Worm (Caenorhabditis elegans) whole organism, L3 larva: ENCODE measurements around the gene Y43F8A.2.

ENCODE experiments used
- R02D3.7 ChIP-seq: fragments of 150-350 bp; optimal IDR thresholded peaks from 2 replicates; lab custom pipeline; 2014; ENCODE audit warnings: missing biosample characterization, missing genetic modification characterization
- ZK546.5 ChIP-seq: sonication (generic microtip); optimal IDR thresholded peaks from 2 replicates; lab custom pipeline; 2017; ENCODE audit warnings: missing biosample characterization, missing genetic modification characterization
- ceh-16 ChIP-seq: sonication (generic microtip); optimal IDR thresholded peaks from 2 replicates; lab custom pipeline; 2017; ENCODE audit warnings: missing biosample characterization, missing genetic modification characterization
- egl-5 ChIP-seq: fragments of 150-350 bp; optimal IDR thresholded peaks from 2 replicates; lab custom pipeline; 2017; ENCODE audit warnings: missing biosample characterization, missing genetic modification reagents, missing genetic modification characterization, inconsistent platforms
- elt-2 ChIP-seq: sonication (generic microtip); optimal IDR thresholded peaks from 2 replicates; lab custom pipeline; 2016; ENCODE audit warnings: missing genetic modification reagents, mild to moderate bottlenecking, missing genetic modification characterization, missing compliant biosample characterization
- fkh-2 ChIP-seq: fragments of 150-350 bp; optimal IDR thresholded peaks from 2 replicates; lab custom pipeline; 2014; ENCODE audit warnings: missing biosample characterization, missing genetic modification reagents, missing genetic modification characterization
- jun-1 ChIP-seq: fragments of 150-350 bp; optimal IDR thresholded peaks from 2 replicates; lab custom pipeline; 2014; ENCODE audit warnings: missing biosample characterization, missing genetic modification reagents, missing genetic modification characterization
- lin-15B ChIP-seq: fragments of 150-350 bp; optimal IDR thresholded peaks from 2 replicates; lab custom pipeline; 2014; ENCODE audit warnings: missing biosample characterization, missing genetic modification characterization
- mdl-1 ChIP-seq: fragments of 150-350 bp; optimal IDR thresholded peaks from 2 replicates; lab custom pipeline; 2014; ENCODE audit warnings: missing biosample characterization, missing genetic modification characterization
- mml-1 ChIP-seq: fragments of 150-350 bp; sonication (generic microtip); optimal IDR thresholded peaks from 3 replicates; lab custom pipeline; 2014; ENCODE audit warnings: missing biosample characterization, missing genetic modification characterization
- nfya-1 ChIP-seq: sonication (generic microtip); optimal IDR thresholded peaks from 2 replicates; lab custom pipeline; 2017; ENCODE audit warnings: missing genetic modification characterization, mild to moderate bottlenecking, missing compliant biosample characterization, antibody characterized with exemption, moderate library complexity; ENCODE audit not compliant: insufficient read depth
- nhr-12 ChIP-seq: fragments of 150-350 bp; optimal IDR thresholded peaks from 2 replicates; lab custom pipeline; 2014; ENCODE audit warnings: missing biosample characterization, missing genetic modification characterization
- nhr-237 ChIP-seq: fragments of 150-350 bp; optimal IDR thresholded peaks from 2 replicates; lab custom pipeline; 2014; ENCODE audit warnings: missing biosample characterization, missing genetic modification characterization
- nhr-25 ChIP-seq: sonication (generic microtip); optimal IDR thresholded peaks from 2 replicates; lab custom pipeline; 2017; ENCODE audit warnings: missing biosample characterization, missing genetic modification characterization
- nhr-67 ChIP-seq: fragments of 150-350 bp; optimal IDR thresholded peaks from 2 replicates; lab custom pipeline; 2014; ENCODE audit warnings: missing biosample characterization, missing genetic modification characterization
- pha-4 ChIP-seq: fragments of 150-350 bp; optimal IDR thresholded peaks from 2 replicates; lab custom pipeline; 2014; ENCODE audit warnings: missing biosample characterization, missing genetic modification reagents, missing genetic modification characterization
- pqm-1 ChIP-seq: fragments of 150-350 bp; optimal IDR thresholded peaks from 2 replicates; lab custom pipeline; 2017; ENCODE audit warnings: missing biosample characterization, missing genetic modification characterization, inconsistent platforms
- tbx-2 ChIP-seq: sonication (generic microtip); optimal IDR thresholded peaks from 2 replicates; lab custom pipeline; 2016; ENCODE audit warnings: mild to moderate bottlenecking, missing genetic modification characterization, missing compliant biosample characterization

Gene Y43F8A.2

ce11 chrV:19410663-19411062 lies 39.3 kb downstream of the Y43F8A.2 start, which contains the start of gene C25F9.5:
C25F9.5 (minus strand) TSS chrV:19410857.
- no peak for TF ChIP-seq fkh-2 (tag; lab: Kevin White, UChicago)
- TF ChIP-seq mml-1 (tag; lab: Kevin White, UChicago): no peak
- peak; percentile 58 for TF ChIP-seq pqm-1 (tag; lab: Kevin White, UChicago)
- no peak for TF ChIP-seq R02D3.7
- TF ChIP-seq pha-4 (tag; lab: Kevin White, UChicago): peak; percentile 28
- TF ChIP-seq nhr-237 (tag; lab: Kevin White, UChicago): no peak
- no peak for TF ChIP-seq nfya-1 (tag; lab: Kevin White, UChicago)
- peak; percentile 64 for TF ChIP-seq jun-1 (tag; lab: Kevin White, UChicago)
- peak; percentile 81 for TF ChIP-seq elt-2 (tag; lab: Kevin White, UChicago)

DNA sequence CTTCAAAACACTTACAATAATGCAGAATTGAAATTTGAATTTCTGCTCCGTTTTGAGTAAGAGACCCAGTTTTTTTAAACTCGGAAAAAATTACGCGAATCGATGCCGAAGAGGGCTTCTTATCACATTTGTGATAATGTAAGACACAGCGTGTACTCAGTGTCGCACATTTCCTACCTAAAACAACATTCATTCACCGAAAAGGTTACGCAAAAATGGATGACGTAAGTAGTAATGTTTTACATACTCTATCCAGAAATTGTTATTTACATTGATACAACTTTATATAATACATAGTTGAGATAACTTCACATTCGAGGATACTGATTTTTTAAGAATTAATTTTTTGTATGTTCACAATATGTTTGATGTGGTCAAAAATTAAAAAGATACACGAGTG lies 45.1 kb downstream of the Y43F8A.2 start, which contains the start of the genes C25F9.4 and C25F9.9:
C25F9.4 (minus strand) TSS at position 101 of the 400 bp plus-strand sequence.
C25F9.9 (plus strand) TSS at position 137 of the 400 bp plus-strand sequence.
- no peak for TF ChIP-seq lin-15B
- no peak for TF ChIP-seq ceh-16
- TF ChIP-seq nhr-67: no peak
- TF ChIP-seq ZK546.5 (tag; lab: Kevin White, UChicago): no peak
- no peak for TF ChIP-seq tbx-2
- peak; percentile 48 for TF ChIP-seq elt-2 (tag; lab: Kevin White, UChicago)
- TF ChIP-seq nhr-12: no peak
- TF ChIP-seq, all 47 proteins: peak for 1

DNA sequence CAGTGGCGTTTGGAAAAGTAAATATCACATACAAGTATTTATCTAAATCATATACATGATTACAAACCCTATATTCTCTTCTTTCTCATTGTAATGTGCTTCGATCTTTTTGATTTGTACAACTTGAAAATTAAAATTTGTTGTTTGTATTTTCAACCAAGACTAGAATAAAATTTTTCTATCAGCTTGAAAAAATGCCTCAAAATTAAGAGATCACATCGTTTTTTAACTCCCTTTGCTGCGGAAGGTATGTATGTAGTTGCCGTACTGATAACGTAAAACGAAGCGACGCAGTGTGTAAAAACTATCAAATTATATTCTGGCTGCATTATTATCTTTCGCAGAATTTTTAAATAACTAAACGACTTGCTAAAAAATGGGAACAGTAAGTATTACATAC lies 46.5 kb downstream of the Y43F8A.2 start, which contains the start of gene C25F9.15:
C25F9.15 (plus strand) TSS at position 301 of the 400 bp plus-strand sequence.
- TF ChIP-seq egl-5 (tag; lab: Kevin White, UChicago): no peak
- peak; percentile 42 for TF ChIP-seq elt-2 (tag; lab: Kevin White, UChicago)

DNA sequence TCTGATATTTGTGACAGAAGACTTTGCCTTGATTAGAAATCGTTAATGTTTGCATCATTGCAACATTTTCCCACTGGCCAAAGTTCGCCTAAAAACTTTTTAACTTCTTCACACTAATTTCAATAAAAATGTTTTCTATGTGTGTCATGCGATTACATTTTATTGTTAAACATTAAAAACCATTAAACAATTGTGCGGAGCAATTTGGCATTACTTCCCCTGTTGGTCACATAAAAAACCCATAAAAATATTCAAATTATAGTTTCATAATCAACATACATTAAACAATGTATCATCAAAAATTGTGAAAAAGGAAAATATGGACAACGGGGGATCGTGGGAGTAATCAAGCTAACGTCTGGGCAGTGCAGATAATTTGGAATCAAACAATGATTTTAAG lies 47.9 kb downstream of the Y43F8A.2 start:
- TF ChIP-seq elt-2 (tag; lab: Kevin White, UChicago): peak; percentile 65
- TF ChIP-seq pqm-1 (tag; lab: Kevin White, UChicago): peak; percentile 7

DNA sequence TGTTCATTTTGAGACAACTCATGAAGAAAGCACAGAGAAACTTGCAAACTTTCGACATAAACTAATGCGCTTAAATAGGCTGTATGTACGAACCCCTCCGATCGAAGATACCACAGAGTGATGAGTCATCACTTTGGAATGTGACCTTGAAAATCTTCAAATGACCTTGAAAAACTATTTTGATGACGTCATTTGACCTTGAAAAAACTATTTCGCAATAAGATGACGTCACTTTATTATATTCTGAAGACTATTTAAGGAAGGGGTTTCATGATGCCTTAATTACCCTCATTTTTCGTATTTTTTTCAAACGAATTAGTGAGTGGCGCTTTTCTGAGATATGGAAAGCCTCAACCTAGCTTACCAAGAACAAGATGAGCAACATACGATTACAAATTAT lies 49.8 kb downstream of the Y43F8A.2 start, which contains the start of gene C25F9.2:
C25F9.2 (plus strand) TSS at position 341 of the 400 bp plus-strand sequence.
- TF ChIP-seq mdl-1 (no peak), nhr-25 (peak; percentile 57)
